Worm (Caenorhabditis elegans) whole organism, L4/young adult: ENCODE results near the gene F18C5.9.

Experiments
- W03F9.2 ChIP-seq: fragments of 150-350 bp; optimal IDR thresholded peaks from 2 replicates; lab custom pipeline; 2014; ENCODE audit warnings: missing biosample characterization, missing genetic modification characterization
- him-1 ChIP-seq: sonication (generic microtip); optimal IDR thresholded peaks from 2 replicates; lab custom pipeline; 2016; ENCODE audit warnings: missing genotype, missing genetic modification reagents, missing genetic modification characterization, missing compliant biosample characterization

DNA sequence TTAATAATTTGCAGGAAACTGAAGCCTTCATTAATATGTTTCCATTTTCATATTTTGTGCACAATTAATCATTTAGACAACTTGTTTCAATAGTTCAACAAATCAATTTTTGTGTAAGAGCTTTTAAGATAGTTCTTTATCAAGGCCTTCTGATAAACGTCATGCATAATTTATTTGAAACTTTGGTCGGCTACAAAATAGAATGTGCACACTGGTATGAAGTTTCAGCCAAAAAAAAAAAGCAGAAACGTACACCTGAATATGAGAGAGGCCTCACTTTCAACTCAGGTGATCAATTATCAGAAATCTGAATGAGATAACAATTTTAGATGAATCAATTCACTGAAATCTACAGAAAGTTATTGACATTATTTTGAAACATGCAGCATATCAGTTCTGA, 47.6 kb downstream of the F18C5.9 start:
- no peak for TF ChIP-seq W03F9.2 (tag; lab: Kevin White, UChicago)
- TF ChIP-seq him-1 (tag; lab: Kevin White, UChicago): no peak
